Worm (Caenorhabditis elegans) whole organism, L3 larva: Measurements from ENCODE around the gene obr-2.

Experiments used
- ZK546.5 ChIP-seq: sonication (generic microtip); optimal IDR thresholded peaks from 2 replicates; lab custom pipeline; 2017; ENCODE audit warnings: missing biosample characterization, missing genetic modification characterization
- aly-2 ChIP-seq: fragments of 150-350 bp; optimal IDR thresholded peaks from 2 replicates; lab custom pipeline; 2014; ENCODE audit warnings: missing biosample characterization, missing genetic modification characterization
- ama-1 ChIP-seq: fragments of 150-350 bp; optimal IDR thresholded peaks from 2 replicates; lab custom pipeline; 2018
- ceh-28 ChIP-seq: fragments of 150-350 bp; optimal IDR thresholded peaks from 2 replicates; lab custom pipeline; 2014; ENCODE audit warnings: missing biosample characterization, missing genetic modification reagents, missing genetic modification characterization
- ceh-82 ChIP-seq: fragments of 150-350 bp; optimal IDR thresholded peaks from 2 replicates; lab custom pipeline; 2014; ENCODE audit warnings: missing biosample characterization, missing genetic modification characterization
- ceh-9 ChIP-seq: sonication (generic microtip); optimal IDR thresholded peaks from 2 replicates; lab custom pipeline; 2018; ENCODE audit warnings: missing biosample characterization, missing genetic modification characterization
- daf-12 ChIP-seq: fragments of 150-350 bp; optimal IDR thresholded peaks from 2 replicates; lab custom pipeline; 2014; ENCODE audit warnings: missing biosample characterization, missing genetic modification reagents, missing genetic modification characterization
- egl-27 ChIP-seq: sonication (generic microtip); optimal IDR thresholded peaks from 4 replicates; lab custom pipeline; 2017; ENCODE audit warnings: missing biosample characterization, missing genetic modification reagents, missing genetic modification characterization
- egl-5 ChIP-seq: fragments of 150-350 bp; optimal IDR thresholded peaks from 2 replicates; lab custom pipeline; 2017; ENCODE audit warnings: missing biosample characterization, missing genetic modification reagents, missing genetic modification characterization, inconsistent platforms
- elt-1 ChIP-seq: fragments of 150-350 bp; optimal IDR thresholded peaks from 2 replicates; lab custom pipeline; 2014; ENCODE audit warnings: missing biosample characterization, missing genetic modification characterization
- elt-2 ChIP-seq: sonication (generic microtip); optimal IDR thresholded peaks from 2 replicates; lab custom pipeline; 2016; ENCODE audit warnings: missing genetic modification reagents, mild to moderate bottlenecking, missing genetic modification characterization, missing compliant biosample characterization
- elt-3 ChIP-seq, 3 experiments: fragments of 150-350 bp in 1 of 3; sonication (generic microtip) in 2 of 3; optimal IDR thresholded peaks; 2 replicates in 2 of 3; 4 replicates in 1 of 3; lab custom pipeline; 2014 to 2017; ENCODE audit warnings: missing biosample characterization in 3 of 3, missing genetic modification characterization in 3 of 3
- eor-1 ChIP-seq, 2 experiments: fragments of 150-350 bp; optimal IDR thresholded peaks; 2 replicates each; lab custom pipeline; 2014 to 2018; ENCODE audit warnings: missing biosample characterization in 2 of 2, missing genetic modification characterization in 2 of 2
- fkh-2 ChIP-seq: fragments of 150-350 bp; optimal IDR thresholded peaks from 2 replicates; lab custom pipeline; 2014; ENCODE audit warnings: missing biosample characterization, missing genetic modification reagents, missing genetic modification characterization
- fos-1 ChIP-seq: fragments of 150-350 bp; optimal IDR thresholded peaks from 2 replicates; lab custom pipeline; 2014; ENCODE audit warnings: missing biosample characterization, missing genetic modification characterization
- hmg-11 ChIP-seq: sonication (generic microtip); optimal IDR thresholded peaks from 2 replicates; lab custom pipeline; 2016; ENCODE audit warnings: missing genetic modification characterization, missing compliant biosample characterization
- jun-1 ChIP-seq: fragments of 150-350 bp; optimal IDR thresholded peaks from 2 replicates; lab custom pipeline; 2014; ENCODE audit warnings: missing biosample characterization, missing genetic modification reagents, missing genetic modification characterization
- lin-15B ChIP-seq: fragments of 150-350 bp; optimal IDR thresholded peaks from 2 replicates; lab custom pipeline; 2014; ENCODE audit warnings: missing biosample characterization, missing genetic modification characterization
- lin-39 ChIP-seq: fragments of 150-350 bp; optimal IDR thresholded peaks from 2 replicates; lab custom pipeline; 2018; ENCODE audit warnings: missing biosample characterization, missing genetic modification reagents, missing genetic modification characterization
- lsy-12 ChIP-seq: sonication (generic microtip); optimal IDR thresholded peaks from 2 replicates; lab custom pipeline; 2016; ENCODE audit warnings: mild to moderate bottlenecking, missing genetic modification characterization, missing compliant biosample characterization
- mdl-1 ChIP-seq: fragments of 150-350 bp; optimal IDR thresholded peaks from 2 replicates; lab custom pipeline; 2014; ENCODE audit warnings: missing biosample characterization, missing genetic modification characterization
- nfya-1 ChIP-seq: sonication (generic microtip); optimal IDR thresholded peaks from 2 replicates; lab custom pipeline; 2017; ENCODE audit warnings: missing genetic modification characterization, mild to moderate bottlenecking, missing compliant biosample characterization, antibody characterized with exemption, moderate library complexity; ENCODE audit not compliant: insufficient read depth
- nhr-12 ChIP-seq: fragments of 150-350 bp; optimal IDR thresholded peaks from 2 replicates; lab custom pipeline; 2014; ENCODE audit warnings: missing biosample characterization, missing genetic modification characterization
- nhr-237 ChIP-seq: fragments of 150-350 bp; optimal IDR thresholded peaks from 2 replicates; lab custom pipeline; 2014; ENCODE audit warnings: missing biosample characterization, missing genetic modification characterization
- nhr-25 ChIP-seq: sonication (generic microtip); optimal IDR thresholded peaks from 2 replicates; lab custom pipeline; 2017; ENCODE audit warnings: missing biosample characterization, missing genetic modification characterization
- nhr-28 ChIP-seq: fragments of 150-350 bp; optimal IDR thresholded peaks from 2 replicates; lab custom pipeline; 2014; ENCODE audit warnings: missing biosample characterization, missing genetic modification characterization
- nhr-67 ChIP-seq: fragments of 150-350 bp; optimal IDR thresholded peaks from 2 replicates; lab custom pipeline; 2014; ENCODE audit warnings: missing biosample characterization, missing genetic modification characterization
- nhr-76 ChIP-seq: fragments of 150-350 bp; sonication (generic microtip); optimal IDR thresholded peaks from 5 replicates; lab custom pipeline; 2014; ENCODE audit warnings: missing biosample characterization, missing genetic modification characterization
- nhr-77 ChIP-seq: fragments of 150-350 bp; optimal IDR thresholded peaks from 2 replicates; lab custom pipeline; 2014; ENCODE audit warnings: missing biosample characterization, missing genetic modification characterization
- pha-4 ChIP-seq: fragments of 150-350 bp; optimal IDR thresholded peaks from 2 replicates; lab custom pipeline; 2014; ENCODE audit warnings: missing biosample characterization, missing genetic modification reagents, missing genetic modification characterization
- sea-2 ChIP-seq: fragments of 150-350 bp; sonication (generic microtip); optimal IDR thresholded peaks from 4 replicates; lab custom pipeline; 2014; ENCODE audit warnings: missing biosample characterization, missing genetic modification reagents, missing genetic modification characterization
- skn-1 ChIP-seq: fragments of 150-350 bp; optimal IDR thresholded peaks from 2 replicates; lab custom pipeline; 2014; ENCODE audit warnings: missing biosample characterization, missing genetic modification characterization
- snpc-4 ChIP-seq: fragments of 150-350 bp; optimal IDR thresholded peaks from 2 replicates; lab custom pipeline; 2014; ENCODE audit warnings: missing biosample characterization, missing genetic modification characterization
- tbx-2 ChIP-seq: sonication (generic microtip); optimal IDR thresholded peaks from 2 replicates; lab custom pipeline; 2016; ENCODE audit warnings: mild to moderate bottlenecking, missing genetic modification characterization, missing compliant biosample characterization
- unc-62 ChIP-seq: fragments of 150-350 bp; sonication (generic microtip); optimal IDR thresholded peaks from 4 replicates; lab custom pipeline; 2014; ENCODE audit warnings: missing biosample characterization, missing genetic modification reagents, missing genetic modification characterization
- ztf-11 ChIP-seq: fragments of 150-350 bp; optimal IDR thresholded peaks from 2 replicates; lab custom pipeline; 2014; ENCODE audit warnings: missing biosample characterization, missing genetic modification characterization
- ztf-4 ChIP-seq: fragments of 150-350 bp; optimal IDR thresholded peaks from 2 replicates; lab custom pipeline; 2014; ENCODE audit warnings: missing biosample characterization, missing genetic modification characterization

obr-2 gene

ce11 chrV:15001536-15001935 is 12.5 kb downstream of the obr-2 start:
- no peak for TF ChIP-seq nhr-76 (tag; lab: Kevin White, UChicago)
- no peak for TF ChIP-seq fkh-2 (tag; lab: Kevin White, UChicago)
- TF ChIP-seq nhr-77 = no peak
- TF ChIP-seq nhr-67 (tag; lab: Kevin White, UChicago) = no peak
- no peak for TF ChIP-seq ztf-4 (tag; lab: Kevin White, UChicago)
- TF ChIP-seq ama-1 = no peak
- TF ChIP-seq hmg-11 (tag; lab: Kevin White, UChicago) = no peak
- no peak for TF ChIP-seq ceh-82 (tag; lab: Kevin White, UChicago)
- TF ChIP-seq ztf-11 (tag; lab: Kevin White, UChicago) = no peak
- no peak for TF ChIP-seq elt-2
- TF ChIP-seq sea-2 (GFP tag; lab: Kevin White, UChicago) = no peak
- TF ChIP-seq, all 47 proteins: peak for 0

- TF ChIP-seq lin-39 (tag; lab: Kevin White, UChicago) = no peak
- no peak for TF ChIP-seq pha-4
- TF ChIP-seq elt-3 (tag; optimal IDR thresholded peaks at IDR 0.05; lab: Kevin White, UChicago) = no peak
- no peak for TF ChIP-seq ztf-11 (tag; lab: Kevin White, UChicago)
- TF ChIP-seq elt-2 = no peak
- TF ChIP-seq ceh-9 = no peak
- no peak for TF ChIP-seq nhr-237 (tag; lab: Kevin White, UChicago)
- TF ChIP-seq elt-1 = no peak
- no peak for TF ChIP-seq tbx-2 (tag; lab: Kevin White, UChicago)
- TF ChIP-seq egl-5 (tag; lab: Kevin White, UChicago) = no peak
- TF ChIP-seq unc-62 (GFP tag; lab: Kevin White, UChicago) = no peak
- no peak for TF ChIP-seq lin-15B (tag; lab: Kevin White, UChicago)
- no peak for TF ChIP-seq fos-1 (tag; lab: Kevin White, UChicago)
- no peak for TF ChIP-seq skn-1 (tag; lab: Kevin White, UChicago)
- TF ChIP-seq snpc-4 (tag; lab: Kevin White, UChicago) = no peak
- no peak for TF ChIP-seq sea-2 (GFP tag; lab: Kevin White, UChicago)
- TF ChIP-seq mdl-1 (tag; lab: Kevin White, UChicago) = no peak
These were observed 13.9 kb downstream of the obr-2 start, which contains the start of gene rps-16 for ce11 chrV:15000055-15000704. rps-16 (minus strand) TSS chrV:15000541.

ce11 chrV:14999485-15000023 is 14.5 kb downstream of the obr-2 start, which contains the start of gene T01C3.11:
T01C3.11 (plus strand) TSS chrV:14999535.
- TF ChIP-seq nhr-67 (tag; lab: Kevin White, UChicago) (no peak), elt-1 (no peak), lsy-12 (tag; lab: Kevin White, UChicago) (no peak), aly-2 (tag; lab: Kevin White, UChicago) (no peak), sea-2 (GFP tag; lab: Kevin White, UChicago) (no peak), nhr-237 (tag; lab: Kevin White, UChicago) (no peak), nhr-76 (tag; lab: Kevin White, UChicago) (no peak), lin-15B (tag; lab: Kevin White, UChicago) (no peak), nhr-25 (tag; lab: Kevin White, UChicago) (no peak), eor-1 (tag; optimal IDR thresholded peaks at IDR 0.05; lab: Kevin White, UChicago) (no peak), nhr-12 (tag; lab: Kevin White, UChicago) (no peak), elt-2 (no peak), egl-27 (tag; lab: Kevin White, UChicago) (no peak), nhr-28 (tag; lab: Kevin White, UChicago) (no peak), jun-1 (tag; lab: Kevin White, UChicago) (no peak), tbx-2 (tag; lab: Kevin White, UChicago) (no peak), ztf-11 (tag; lab: Kevin White, UChicago) (no peak), daf-12 (no peak), hmg-11 (tag; lab: Kevin White, UChicago) (no peak), fos-1 (tag; lab: Kevin White, UChicago) (no peak)
- TF ChIP-seq, all 47 proteins: peak for 0

DNA sequence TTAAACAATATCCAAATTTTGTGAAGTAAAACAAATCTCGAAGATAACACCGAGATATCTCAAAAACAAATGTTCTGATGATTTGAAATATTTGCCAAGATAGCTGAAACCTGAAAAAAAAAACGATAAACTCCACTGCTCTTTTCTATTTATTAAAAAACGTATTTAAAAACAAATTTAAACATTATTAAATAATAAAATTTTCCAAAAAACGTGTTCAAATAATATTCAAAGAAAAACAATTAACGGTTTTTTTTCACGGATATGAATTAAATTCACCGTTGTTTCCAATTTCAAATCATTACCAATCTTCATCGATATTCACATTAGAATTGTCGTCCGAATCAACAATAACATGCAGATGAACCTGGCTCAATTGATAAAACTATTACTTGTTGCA is 17.8 kb downstream of the obr-2 start, which contains the start of gene irld-14:
TSS of gene irld-14 (plus strand) at position 301 of the 400 bp plus-strand sequence.
- TF ChIP-seq lsy-12 (tag; lab: Kevin White, UChicago) (no peak), lin-39 (tag; lab: Kevin White, UChicago) (no peak), ceh-82 (tag; lab: Kevin White, UChicago) (no peak), nhr-25 (tag; lab: Kevin White, UChicago) (no peak), ZK546.5 (no peak), ceh-28 (tag; lab: Kevin White, UChicago) (no peak), nfya-1 (no peak), ama-1 (no peak), ceh-9 (no peak), nhr-12 (tag; lab: Kevin White, UChicago) (no peak), ztf-4 (tag; lab: Kevin White, UChicago) (no peak), elt-2 (no peak), lin-15B (tag; lab: Kevin White, UChicago) (no peak)
